Worm (Caenorhabditis elegans) whole organism, early embryonic: ENCODE data around the gene M28.10.

Experiments
- B0310.2 ChIP-seq: sonication (generic microtip); optimal IDR thresholded peaks from 2 replicates; lab custom pipeline; 2016; ENCODE audit warnings: mild to moderate bottlenecking, missing genetic modification characterization, missing compliant biosample characterization
- F13C5.2 ChIP-seq: sonication (generic microtip); optimal IDR thresholded peaks from 2 replicates; lab custom pipeline; 2017; ENCODE audit warnings: mild to moderate bottlenecking, missing genetic modification characterization, inconsistent platforms, missing compliant biosample characterization
- aly-1 ChIP-seq: sonication (generic microtip); optimal IDR thresholded peaks from 2 replicates; lab custom pipeline; 2016; ENCODE audit warnings: missing genetic modification characterization, missing compliant biosample characterization
- ama-1 ChIP-seq: fragments of 150-350 bp; optimal IDR thresholded peaks from 2 replicates; lab custom pipeline; 2014
- ceh-13 ChIP-seq: fragments of 200-800 bp; sonication (Bioruptor generic); optimal IDR thresholded peaks from 2 replicates; lab custom pipeline; 2018; ENCODE audit warnings: mild to moderate bottlenecking, missing genetic modification characterization, missing compliant biosample characterization
- ceh-36 ChIP-seq: sonication (generic microtip); optimal IDR thresholded peaks from 2 replicates; lab custom pipeline; 2016; ENCODE audit warnings: missing genetic modification characterization, inconsistent platforms, missing compliant biosample characterization
- ets-7 ChIP-seq: sonication (generic microtip); optimal IDR thresholded peaks from 2 replicates; lab custom pipeline; 2016; ENCODE audit warnings: missing genotype, missing genetic modification characterization, missing compliant biosample characterization
- flt-1 ChIP-seq: fragments of 200-800 bp; sonication (Bioruptor generic); IDR thresholded peaks from 2 replicates; pipeline ENCODE4 v1.3.6; 2022; ENCODE audit warnings: missing genetic modification characterization, missing compliant biosample characterization
- hmbx-1 ChIP-seq: sonication (generic microtip); optimal IDR thresholded peaks from 2 replicates; lab custom pipeline; 2016; ENCODE audit warnings: mild to moderate bottlenecking, missing genetic modification characterization, missing compliant biosample characterization
- hmg-4 ChIP-seq: fragments of 200-800 bp; sonication (Bioruptor generic); optimal IDR thresholded peaks from 2 replicates; lab custom pipeline; 2018; ENCODE audit warnings: mild to moderate bottlenecking, missing genetic modification characterization, missing compliant biosample characterization
- hnd-1 ChIP-seq: sonication (generic microtip); optimal IDR thresholded peaks from 2 replicates; lab custom pipeline; 2016; ENCODE audit warnings: missing genetic modification characterization, missing compliant biosample characterization
- pes-1 ChIP-seq: fragments of 200-800 bp; sonication (Bioruptor generic); IDR thresholded peaks from 2 replicates; pipeline ENCODE4 v1.3.6; 2022; ENCODE audit warnings: missing genetic modification reagents, missing genetic modification characterization, missing compliant biosample characterization
- scrt-1 ChIP-seq: fragments of 200-800 bp; sonication (Bioruptor generic); IDR thresholded peaks from 2 replicates; pipeline ENCODE4 v1.3.6; 2022; ENCODE audit warnings: missing genetic modification characterization, missing compliant biosample characterization
- sea-1 ChIP-seq: fragments of 200-800 bp; sonication (Bioruptor generic); conservative IDR thresholded peaks from 2 replicates; pipeline ENCODE4 v1.3.6; 2022; ENCODE audit warnings: missing genetic modification characterization, missing compliant biosample characterization
- tbx-11 ChIP-seq: fragments of 200-800 bp; sonication (Bioruptor generic); IDR thresholded peaks from 2 replicates; pipeline ENCODE4 v1.3.6; 2022; ENCODE audit warnings: missing genetic modification characterization, missing compliant biosample characterization
- tbx-37 ChIP-seq: fragments of 200-800 bp; sonication (Bioruptor generic); conservative IDR thresholded peaks from 2 replicates; pipeline ENCODE4 v1.3.6; 2022; ENCODE audit warnings: missing genetic modification reagents, missing genetic modification characterization, missing compliant biosample characterization
- tra-4 ChIP-seq: sonication (generic microtip); optimal IDR thresholded peaks from 2 replicates; lab custom pipeline; 2017; ENCODE audit warnings: missing genetic modification characterization, missing compliant biosample characterization

Gene M28.10

ce11 chrII:10608821-10609220, 38.5 kb upstream of the M28.10 start:
- TF ChIP-seq sea-1 (GFP tag; lab: Robert Waterston, UW): no peak
- TF ChIP-seq hmbx-1 (tag; lab: Kevin White, UChicago): no peak
- no peak for TF ChIP-seq ceh-36 (tag; lab: Kevin White, UChicago)
- no peak for TF ChIP-seq hnd-1 (tag; lab: Kevin White, UChicago)
- TF ChIP-seq F13C5.2: no peak
- TF ChIP-seq tbx-11 (GFP tag; lab: Robert Waterston, UW): no peak
- no peak for TF ChIP-seq scrt-1 (GFP tag; lab: Robert Waterston, UW)
- no peak for TF ChIP-seq ama-1
- no peak for TF ChIP-seq pes-1 (GFP tag; lab: Robert Waterston, UW)
- TF ChIP-seq tra-4 (tag; lab: Kevin White, UChicago): no peak
- no peak for TF ChIP-seq aly-1 (tag; lab: Kevin White, UChicago)
- TF ChIP-seq B0310.2 (tag; lab: Kevin White, UChicago): no peak

DNA sequence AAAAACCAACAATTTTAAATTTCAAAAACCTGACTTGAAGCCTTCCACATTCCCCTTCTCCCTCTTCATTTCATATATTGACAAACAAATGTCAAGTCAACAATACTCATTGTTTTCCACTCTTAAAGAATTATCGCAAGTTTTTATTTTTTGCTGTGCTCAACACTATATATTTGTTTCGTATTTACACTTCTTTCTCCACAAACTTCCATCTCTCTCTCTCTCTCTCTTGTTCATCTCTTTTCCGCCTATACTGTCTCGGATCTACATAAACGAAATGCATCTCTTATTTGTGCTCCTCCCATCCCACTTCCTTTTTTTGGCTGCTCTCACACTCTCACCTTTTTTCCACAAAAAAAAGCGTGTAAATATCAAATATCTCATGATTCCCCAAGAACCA, 34.6 kb upstream of the M28.10 start, which contains the start of gene C14A4.12:
Gene C14A4.12 (plus strand): TSS at position 301 of the 400 bp plus-strand sequence.
- no peak for TF ChIP-seq flt-1 (GFP tag; lab: Robert Waterston, UW)
- no peak for TF ChIP-seq hmg-4 (GFP tag; lab: Kevin White, UChicago)
- no peak for TF ChIP-seq tra-4 (tag; lab: Kevin White, UChicago)
- no peak for TF ChIP-seq pes-1 (GFP tag; lab: Robert Waterston, UW)
- no peak for TF ChIP-seq hnd-1 (tag; lab: Kevin White, UChicago)

ce11 chrII:10618157-10618556, 29.2 kb upstream of the M28.10 start, which contains the start of gene C14A4.13:
C14A4.13 (plus strand) TSS chrII:10618457.
- no peak for TF ChIP-seq F13C5.2
- no peak for TF ChIP-seq hnd-1 (tag; lab: Kevin White, UChicago)
- TF ChIP-seq aly-1 (tag; lab: Kevin White, UChicago): no peak
- TF ChIP-seq flt-1 (GFP tag; lab: Robert Waterston, UW): no peak
- no peak for TF ChIP-seq hmbx-1 (tag; lab: Kevin White, UChicago)
- TF ChIP-seq tbx-11 (GFP tag; lab: Robert Waterston, UW): no peak
- no peak for TF ChIP-seq ceh-36 (tag; lab: Kevin White, UChicago)
- TF ChIP-seq ceh-13 (GFP tag; lab: Kevin White, UChicago): no peak
- no peak for TF ChIP-seq scrt-1 (GFP tag; lab: Robert Waterston, UW)
- TF ChIP-seq sea-1 (GFP tag; lab: Robert Waterston, UW): no peak
- TF ChIP-seq hmg-4 (GFP tag; lab: Kevin White, UChicago): no peak
- TF ChIP-seq ets-7: no peak
- no peak for TF ChIP-seq B0310.2 (tag; lab: Kevin White, UChicago)
- no peak for TF ChIP-seq ama-1

DNA sequence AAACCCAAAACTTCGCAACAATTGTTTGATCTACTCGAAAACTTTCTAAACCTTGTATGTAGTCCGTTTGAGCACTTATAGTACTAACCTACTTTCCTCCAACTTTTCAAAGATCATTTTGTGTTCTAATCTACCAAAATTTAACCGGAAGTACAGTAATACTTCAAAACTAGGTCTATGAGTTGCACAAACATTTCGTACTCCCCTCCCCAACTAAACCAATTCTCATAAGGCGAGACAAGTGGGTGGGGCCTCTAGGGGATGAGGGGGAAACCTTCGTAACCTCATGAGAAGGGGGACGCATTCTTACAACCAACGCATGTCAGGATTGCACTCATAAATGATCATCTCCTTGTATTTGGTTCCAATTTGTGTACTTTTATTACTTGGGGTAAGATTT, 25.4 kb upstream of the M28.10 start, which contains the start of gene cutl-9:
Gene cutl-9 (plus strand): TSS at position 301 of the 400 bp plus-strand sequence.
- TF ChIP-seq F13C5.2 (no peak), tbx-37 (GFP tag; lab: Robert Waterston, UW) (no peak), hmg-4 (GFP tag; lab: Kevin White, UChicago) (no peak), sea-1 (GFP tag; lab: Robert Waterston, UW) (no peak)

- no peak for TF ChIP-seq F13C5.2
- TF ChIP-seq aly-1 (tag; lab: Kevin White, UChicago): no peak
- no peak for TF ChIP-seq ets-7
- TF ChIP-seq scrt-1 (GFP tag; lab: Robert Waterston, UW): no peak
- TF ChIP-seq ceh-36 (tag; lab: Kevin White, UChicago): no peak
- no peak for TF ChIP-seq tra-4 (tag; lab: Kevin White, UChicago)
- no peak for TF ChIP-seq tbx-11 (GFP tag; lab: Robert Waterston, UW)
- TF ChIP-seq hnd-1 (tag; lab: Kevin White, UChicago): no peak
- TF ChIP-seq pes-1 (GFP tag; lab: Robert Waterston, UW): no peak
- no peak for TF ChIP-seq hmg-4 (GFP tag; lab: Kevin White, UChicago)
- TF ChIP-seq tbx-37 (GFP tag; lab: Robert Waterston, UW): no peak
- TF ChIP-seq ceh-13 (GFP tag; lab: Kevin White, UChicago): no peak
- no peak for TF ChIP-seq flt-1 (GFP tag; lab: Robert Waterston, UW)
Observed at ce11 chrII:10627086-10627485, 20.2 kb upstream of the M28.10 start.

- TF ChIP-seq B0310.2 (tag; lab: Kevin White, UChicago) (no peak), tra-4 (tag; lab: Kevin White, UChicago) (no peak), ama-1 (no peak)
Observed at ce11 chrII:10627963-10628362, 19.4 kb upstream of the M28.10 start, which contains the start of gene M28.8. M28.8 (plus strand) TSS chrII:10628263.

DNA sequence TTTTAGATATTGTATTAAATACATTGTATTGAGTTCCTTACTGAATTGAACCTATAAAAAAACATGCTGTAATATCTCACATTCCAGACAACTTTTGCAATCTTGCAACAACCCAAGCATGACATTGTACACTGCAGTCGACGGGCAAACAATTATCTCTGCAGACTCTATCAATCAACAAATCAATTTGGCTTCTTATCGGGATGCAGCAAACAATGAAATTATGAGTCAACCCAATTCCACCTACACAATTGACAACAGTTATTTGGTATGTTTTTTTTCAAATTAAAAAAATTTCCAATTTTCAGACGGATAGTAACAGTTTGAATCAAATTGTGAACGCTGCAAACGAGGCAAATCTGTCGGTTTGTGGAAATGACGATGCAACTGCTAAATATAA, 16.4 kb upstream of the M28.10 start:
- TF ChIP-seq hmg-4 (GFP tag; lab: Kevin White, UChicago) (no peak), aly-1 (tag; lab: Kevin White, UChicago) (no peak), tbx-11 (GFP tag; lab: Robert Waterston, UW) (no peak), B0310.2 (tag; lab: Kevin White, UChicago) (no peak)

DNA sequence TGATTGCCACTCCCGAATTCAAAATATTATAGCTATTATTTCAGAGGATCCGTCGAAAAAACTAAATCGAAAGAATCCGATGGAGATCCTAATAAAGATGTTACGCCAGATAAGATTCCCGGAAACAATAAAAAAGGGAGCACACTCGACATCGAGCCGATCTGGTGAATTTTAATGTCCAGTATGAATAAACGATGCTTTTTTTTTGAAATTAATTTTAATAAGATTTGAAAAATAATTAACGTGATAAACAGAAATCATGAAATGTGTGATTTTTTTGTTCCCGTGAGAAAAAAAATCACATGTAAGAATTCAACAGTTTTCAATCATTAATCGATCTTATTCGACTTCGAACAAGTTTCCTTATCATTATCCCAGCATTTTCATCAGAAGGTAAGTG, 8.2 kb upstream of the M28.10 start, which contains the start of gene M28.9:
Gene M28.9 (plus strand): TSS at position 301 of the 400 bp plus-strand sequence.
- TF ChIP-seq scrt-1 (GFP tag; lab: Robert Waterston, UW) (no peak), tbx-37 (GFP tag; lab: Robert Waterston, UW) (no peak), hnd-1 (tag; lab: Kevin White, UChicago) (no peak), sea-1 (GFP tag; lab: Robert Waterston, UW) (no peak), ets-7 (no peak), F13C5.2 (no peak), ceh-13 (GFP tag; lab: Kevin White, UChicago) (no peak), pes-1 (GFP tag; lab: Robert Waterston, UW) (no peak), aly-1 (tag; lab: Kevin White, UChicago) (no peak), ceh-36 (tag; lab: Kevin White, UChicago) (no peak), tbx-11 (GFP tag; lab: Robert Waterston, UW) (no peak), flt-1 (GFP tag; lab: Robert Waterston, UW) (no peak), B0310.2 (tag; lab: Kevin White, UChicago) (no peak), tra-4 (tag; lab: Kevin White, UChicago) (no peak), hmbx-1 (tag; lab: Kevin White, UChicago) (no peak), ama-1 (no peak), hmg-4 (GFP tag; lab: Kevin White, UChicago) (no peak)
